Worm (Caenorhabditis elegans) whole organism, young adult: ENCODE measurements around the gene gst-20.

Experiments
- B0035.1 ChIP-seq: sonication (generic microtip); optimal IDR thresholded peaks from 2 replicates; lab custom pipeline; 2016; ENCODE audit warnings: missing genetic modification characterization, mild to moderate bottlenecking, missing compliant biosample characterization, missing genotype, missing genetic modification reagents
- F10E7.11 ChIP-seq: sonication (generic microtip); optimal IDR thresholded peaks from 2 replicates; lab custom pipeline; 2017; ENCODE audit warnings: mild to moderate bottlenecking, missing genetic modification characterization, moderate library complexity, missing compliant biosample characterization
- F37B4.10 ChIP-seq: fragments of 200-800 bp; sonication (Bioruptor generic); IDR thresholded peaks from 2 replicates; pipeline ENCODE4 v1.3.6; 2022; ENCODE audit warnings: missing genetic modification characterization, missing compliant biosample characterization
- F57A8.1 ChIP-seq: fragments of 200-800 bp; sonication (Bioruptor generic); optimal IDR thresholded peaks from 2 replicates; lab custom pipeline; 2018; ENCODE audit warnings: mild to moderate bottlenecking, missing genetic modification characterization, moderate library complexity, missing compliant biosample characterization
- Y53G8AR.9 ChIP-seq: fragments of 200-800 bp; sonication (Bioruptor generic); conservative IDR thresholded peaks from 2 replicates; pipeline ENCODE4 v1.3.6; 2022; ENCODE audit warnings: missing genetic modification reagents, missing genetic modification characterization, missing compliant biosample characterization
- ZK185.1 ChIP-seq: sonication (generic microtip); optimal IDR thresholded peaks from 2 replicates; lab custom pipeline; 2016; ENCODE audit warnings: mild to moderate bottlenecking, missing genetic modification characterization, missing compliant biosample characterization; ENCODE audit not compliant: poor library complexity, severe bottlenecking
- akir-1 ChIP-seq: fragments of 200-800 bp; sonication (Bioruptor generic); optimal IDR thresholded peaks from 2 replicates; lab custom pipeline; 2018; ENCODE audit warnings: mild to moderate bottlenecking, missing genetic modification characterization, moderate library complexity, missing compliant biosample characterization
- ama-1 ChIP-seq, 3 experiments: fragments of 150-350 bp in 1 of 3; sonication (generic microtip) in 2 of 3; optimal IDR thresholded peaks; 2 replicates each; lab custom pipeline; 2014 to 2018; ENCODE audit warnings: missing biosample characterization in 2 of 3, missing genetic modification characterization in 2 of 3, missing genetic modification reagents in 2 of 3
- aptf-3 ChIP-seq: fragments of 200-800 bp; sonication (Bioruptor generic); IDR thresholded peaks from 2 replicates; pipeline ENCODE4 v1.3.6; 2022; ENCODE audit warnings: missing genetic modification characterization, missing compliant biosample characterization
- attf-3 ChIP-seq: fragments of 200-800 bp; sonication (Bioruptor generic); conservative IDR thresholded peaks from 2 replicates; pipeline ENCODE4 v1.3.6; 2022; ENCODE audit warnings: missing genetic modification reagents, missing genetic modification characterization, missing compliant biosample characterization
- attf-5 ChIP-seq: fragments of 200-800 bp; sonication (Bioruptor generic); optimal IDR thresholded peaks from 2 replicates; lab custom pipeline; 2018; ENCODE audit warnings: mild to moderate bottlenecking, missing genetic modification characterization, missing compliant biosample characterization
- bed-1 ChIP-seq: fragments of 200-800 bp; sonication (Bioruptor generic); IDR thresholded peaks from 2 replicates; pipeline ENCODE4 v1.3.6; 2022; ENCODE audit warnings: missing genetic modification reagents, missing genetic modification characterization, missing compliant biosample characterization
- cebp-1 ChIP-seq, 2 experiments: fragments of 200-800 bp in 1 of 2; sonication (Bioruptor generic) in 1 of 2; sonication (generic microtip) in 1 of 2; IDR thresholded peaks in 1 of 2; optimal IDR thresholded peaks in 1 of 2; 2 replicates each; pipeline versions ENCODE4 v1.3.6 to Lab custom; 2017 to 2022; ENCODE audit warnings: missing compliant biosample characterization in 2 of 2, missing genetic modification characterization in 2 of 2, mild to moderate bottlenecking in 1 of 2, missing genetic modification reagents in 1 of 2, moderate library complexity in 1 of 2
- die-1 ChIP-seq: sonication (generic microtip); optimal IDR thresholded peaks from 2 replicates; lab custom pipeline; 2016; ENCODE audit warnings: missing genotype, mild to moderate bottlenecking, missing genetic modification characterization, missing compliant biosample characterization
- dpff-1 ChIP-seq: sonication (generic microtip); optimal IDR thresholded peaks from 2 replicates; lab custom pipeline; 2017; ENCODE audit warnings: mild to moderate bottlenecking, missing genetic modification characterization, missing compliant biosample characterization
- egrh-3 ChIP-seq: fragments of 200-800 bp; sonication (Bioruptor generic); IDR thresholded peaks from 2 replicates; pipeline ENCODE4 v1.3.6; 2022; ENCODE audit warnings: missing genetic modification reagents, missing genetic modification characterization, missing compliant biosample characterization
- hmg-1.2 ChIP-seq: fragments of 200-800 bp; sonication (Bioruptor generic); IDR thresholded peaks from 2 replicates; pipeline ENCODE4 v1.3.6; 2022; ENCODE audit warnings: missing genetic modification reagents, missing genetic modification characterization, missing compliant biosample characterization
- lag-1 ChIP-seq: fragments of 200-800 bp; sonication (Bioruptor generic); IDR thresholded peaks from 2 replicates; pipeline ENCODE4 v1.3.6; 2022; ENCODE audit warnings: missing genetic modification reagents, missing genetic modification characterization, missing compliant biosample characterization
- lin-26 ChIP-seq: fragments of 200-800 bp; sonication (Bioruptor generic); IDR thresholded peaks from 2 replicates; pipeline ENCODE4 v1.3.6; 2022; ENCODE audit warnings: missing genetic modification reagents, missing genetic modification characterization, missing compliant biosample characterization
- lin-35 ChIP-seq, 3 experiments: fragments of 150-350 bp in 2 of 3; sonication (generic microtip) in 1 of 3; optimal IDR thresholded peaks; 2 replicates each; lab custom pipeline; 2014 to 2018; ENCODE audit warnings: missing biosample characterization in 3 of 3, missing genetic modification characterization in 3 of 3, missing genetic modification reagents in 3 of 3
- lin-40 ChIP-seq: sonication (generic microtip); optimal IDR thresholded peaks from 2 replicates; lab custom pipeline; 2016; ENCODE audit warnings: missing genetic modification characterization, mild to moderate bottlenecking, missing compliant biosample characterization, missing genotype, missing genetic modification reagents
- lir-1 ChIP-seq: fragments of 200-800 bp; sonication (Bioruptor generic); conservative IDR thresholded peaks from 2 replicates; pipeline ENCODE4 v1.3.6; 2022; ENCODE audit warnings: missing genetic modification reagents, missing genetic modification characterization, missing compliant biosample characterization
- mcd-1 ChIP-seq: fragments of 200-800 bp; sonication (Bioruptor generic); IDR thresholded peaks from 2 replicates; pipeline ENCODE4 v1.3.6; 2022; ENCODE audit warnings: missing genetic modification reagents, missing genetic modification characterization, missing compliant biosample characterization
- nhr-80 ChIP-seq: sonication (generic microtip); optimal IDR thresholded peaks from 2 replicates; lab custom pipeline; 2016; ENCODE audit warnings: missing genetic modification characterization, missing compliant biosample characterization
- repo-1 ChIP-seq: sonication (generic microtip); optimal IDR thresholded peaks from 2 replicates; lab custom pipeline; 2017; ENCODE audit warnings: mild to moderate bottlenecking, missing genetic modification characterization, missing compliant biosample characterization
- tbp1 ChIP-seq: fragments of 200-800 bp; sonication (Bioruptor generic); optimal IDR thresholded peaks from 2 replicates; lab custom pipeline; 2018; ENCODE audit warnings: mild to moderate bottlenecking, missing genetic modification characterization, missing compliant biosample characterization
- zfh-2 ChIP-seq: fragments of 200-800 bp; sonication (Bioruptor generic); conservative IDR thresholded peaks from 2 replicates; pipeline ENCODE4 v1.3.6; 2022; ENCODE audit warnings: missing genetic modification reagents, missing genetic modification characterization, missing compliant biosample characterization
- ztf-22 ChIP-seq: fragments of 200-800 bp; sonication (Bioruptor generic); optimal IDR thresholded peaks from 2 replicates; lab custom pipeline; 2018; ENCODE audit warnings: mild to moderate bottlenecking, missing genetic modification characterization, moderate library complexity, missing compliant biosample characterization
- ztf-25 ChIP-seq: fragments of 200-800 bp; sonication (Bioruptor generic); IDR thresholded peaks from 2 replicates; pipeline ENCODE4 v1.3.6; 2022; ENCODE audit warnings: missing genetic modification reagents, missing genetic modification characterization, missing compliant biosample characterization
- ztf-26 ChIP-seq: sonication (generic microtip); optimal IDR thresholded peaks from 2 replicates; lab custom pipeline; 2017; ENCODE audit warnings: missing genetic modification characterization, missing compliant biosample characterization
- ztf-6 ChIP-seq: fragments of 200-800 bp; sonication (Bioruptor generic); IDR thresholded peaks from 2 replicates; pipeline ENCODE4 v1.3.6; 2022; ENCODE audit warnings: missing genetic modification reagents, missing genetic modification characterization, missing compliant biosample characterization

gst-20 gene

ce11 chrII:13641311-13641710, 31.7 kb upstream of the gst-20 start, which contains the start of gene fbxa-167:
Gene fbxa-167, plus strand, starts transcription at chrII:13641489.
- TF ChIP-seq F10E7.11 (tag; lab: Kevin White, UChicago) (no peak), Y53G8AR.9 (GFP tag; lab: Robert Waterston, UW) (no peak), hmg-1.2 (GFP tag; lab: Robert Waterston, UW) (peak; percentile 58; the same call in 1 of the 2 replicates), repo-1 (tag; lab: Kevin White, UChicago) (no peak), ZK185.1 (tag; lab: Kevin White, UChicago) (no peak), ztf-26 (no peak)

- TF ChIP-seq attf-5 (GFP tag; lab: Kevin White, UChicago): peak; percentile 19
- no peak for TF ChIP-seq dpff-1 (tag; lab: Kevin White, UChicago)
These were observed 30.6 kb upstream of the gst-20 start for ce11 chrII:13640210-13640609.

DNA sequence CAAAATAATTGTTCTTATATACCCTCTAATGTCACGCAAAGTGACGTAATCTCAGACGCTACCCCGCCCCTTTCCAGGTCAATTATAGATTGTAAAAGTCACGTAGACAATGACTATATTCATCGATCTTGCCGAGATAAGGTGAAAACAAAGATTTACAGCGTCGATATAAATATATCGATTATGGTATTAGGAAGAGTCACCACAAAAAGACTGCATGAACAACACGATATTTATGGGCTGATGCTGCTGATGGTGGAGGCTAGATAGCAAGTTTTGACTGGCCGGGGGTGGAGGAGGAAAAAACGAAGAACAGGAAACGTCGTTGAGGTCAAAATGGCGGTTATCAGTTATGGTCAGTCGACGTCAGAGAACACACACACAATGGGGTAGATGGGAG, 29.0 kb upstream of the gst-20 start:
- TF ChIP-seq ztf-6 (GFP tag; lab: Robert Waterston, UW) (no peak), aptf-3 (GFP tag; lab: Robert Waterston, UW) (no peak), nhr-80 (tag; lab: Kevin White, UChicago) (peak; percentile 62), ZK185.1 (tag; lab: Kevin White, UChicago) (peak; percentile 5), F37B4.10 (GFP tag; lab: Robert Waterston, UW) (no peak), lag-1 (no peak), B0035.1 (tag; lab: Kevin White, UChicago) (no peak), ztf-25 (GFP tag; lab: Robert Waterston, UW) (no peak), attf-3 (GFP tag; lab: Robert Waterston, UW) (no peak), cebp-1 (GFP tag; IDR thresholded peaks at IDR 0.05; lab: Robert Waterston, UW) (no peak), cebp-1 (tag; optimal IDR thresholded peaks at IDR 0.05; lab: Kevin White, UChicago) (no peak), hmg-1.2 (GFP tag; lab: Robert Waterston, UW) (no peak), lir-1 (GFP tag; lab: Robert Waterston, UW) (no peak), ztf-22 (GFP tag; lab: Kevin White, UChicago) (no peak), lin-35 (GFP tag; optimal IDR thresholded peaks at IDR 0.05; lab: Kevin White, UChicago) (no peak), dpff-1 (tag; lab: Kevin White, UChicago) (no peak), lin-40 (tag; lab: Kevin White, UChicago) (peak; percentile 29), akir-1 (GFP tag; lab: Kevin White, UChicago) (no peak), die-1 (no peak)

DNA sequence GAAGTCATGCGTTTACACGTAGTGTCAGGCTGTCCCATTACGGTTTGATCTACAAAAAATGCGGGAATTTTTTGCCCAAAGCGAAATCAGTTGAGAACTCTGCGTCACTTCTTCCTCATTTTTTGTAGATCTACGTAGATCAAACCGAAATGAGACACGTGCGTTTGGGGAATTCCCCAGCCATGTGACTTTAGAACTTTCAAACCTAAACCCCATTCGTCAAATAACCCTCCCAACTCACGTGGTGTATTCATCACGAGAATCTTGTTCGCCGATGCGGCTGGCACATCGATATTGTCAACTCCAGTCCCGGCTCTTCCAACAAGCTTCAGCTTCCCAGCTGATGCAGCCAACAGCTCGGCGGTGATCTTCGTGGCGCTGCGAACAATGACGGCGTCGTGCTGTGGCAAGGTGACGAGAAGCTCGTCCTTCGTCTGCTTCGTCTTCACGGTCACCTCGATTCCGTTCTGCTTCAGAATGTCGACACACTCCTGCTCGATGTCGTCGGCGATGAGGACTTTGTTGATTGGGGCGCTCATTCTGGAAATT, 28.4 kb upstream of the gst-20 start, which contains the start of gene phdh-1:
TSS of gene phdh-1 (minus strand) at position 540 of the 549 bp plus-strand sequence.
- TF ChIP-seq zfh-2 (GFP tag; lab: Robert Waterston, UW) (peak; percentile 40; the same call in 1 of the 2 replicates), F57A8.1 (peak; percentile 23), bed-1 (GFP tag; lab: Robert Waterston, UW) (no peak), mcd-1 (GFP tag; lab: Robert Waterston, UW) (0 out of 2 replicates have a peak, but pooled peaks have one; percentile 5), ama-1 (optimal IDR thresholded peaks at IDR 0.05; lab: Kevin White, UChicago) (no peak), ama-1 (GFP tag; optimal IDR thresholded peaks at IDR 0.05; lab: Kevin White, UChicago) (no peak), lin-26 (GFP tag; lab: Robert Waterston, UW) (0 out of 2 replicates have a peak, but pooled peaks have one; percentile 15)

ce11 chrII:13637464-13637863, 27.8 kb upstream of the gst-20 start:
- TF ChIP-seq tbp1 (GFP tag; lab: Kevin White, UChicago) (no peak), egrh-3 (peak; percentile 36; the same call in 1 of the 2 replicates), zfh-2 (GFP tag; lab: Robert Waterston, UW) (peak; percentile 50; the same call in 1 of the 2 replicates)
